Worm (Caenorhabditis elegans): ENCODE measurements around the gene W09D10.5.
A peak's percentile ranks its signal among the peaks of the same experiment; 100 is the strongest.

- TF ChIP-seq F13C5.2 (tag; optimal IDR thresholded peaks at IDR 0.05) (peak; percentile 79), ets-7 (tag; optimal IDR thresholded peaks at IDR 0.05) (peak; percentile 59)
Observed at ce11 chrIII:10706972-10707438, 4.3 kb downstream of the W09D10.5 start, which contains the start of the genes Y39A1A.21 and Y39A1A.22.

Data from whole organism, early embryonic.